Fruit fly (Drosophila melanogaster): ENCODE data around the gene Sbds.
A peak's percentile ranks its signal among the peaks of the same experiment; 100 is the strongest.

Gene Sbds

DNA sequence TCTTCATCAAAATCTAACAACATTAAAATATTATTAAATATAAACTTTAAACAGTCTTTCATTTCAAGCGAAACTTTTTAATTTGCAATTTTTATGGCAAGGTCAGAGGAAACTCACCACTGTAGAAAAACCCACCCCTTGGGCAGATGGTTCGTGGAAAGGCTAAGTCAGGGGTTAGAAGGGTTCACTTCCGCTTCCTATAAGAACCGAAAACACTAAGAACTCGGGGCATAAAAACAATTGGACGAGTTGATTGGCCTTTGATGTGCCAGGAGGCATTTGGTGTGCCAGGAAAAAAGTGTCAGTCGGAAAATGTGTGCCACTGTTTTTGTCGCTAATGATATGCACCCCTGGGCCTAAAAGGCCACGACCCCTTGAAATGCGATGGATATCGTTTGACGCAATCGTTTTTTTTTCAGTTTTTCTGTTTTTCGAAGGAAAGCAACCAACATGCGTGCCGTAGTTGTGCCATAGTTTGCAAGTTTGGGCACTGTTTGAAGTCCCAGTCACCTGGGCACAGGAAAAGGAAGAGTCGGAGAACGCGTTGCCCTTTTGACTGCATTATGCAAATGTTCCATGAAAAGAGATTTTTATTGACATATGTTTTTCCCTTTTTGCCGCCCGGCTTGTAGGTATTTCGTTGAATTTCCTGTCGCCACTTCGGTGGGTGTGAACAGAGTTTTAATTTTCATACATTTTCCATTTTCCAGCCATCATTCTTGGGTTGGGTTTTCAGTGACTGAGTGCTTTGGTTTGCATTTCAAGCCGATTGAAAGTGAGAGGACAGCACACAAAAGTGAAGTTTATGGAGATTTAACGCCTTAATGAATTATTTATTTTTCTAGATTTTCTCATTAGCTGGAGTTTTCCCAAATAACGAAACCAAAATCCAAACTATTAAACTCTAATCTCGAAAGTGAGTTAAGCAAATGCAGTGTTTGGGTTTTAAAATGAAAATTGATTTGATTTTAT, 32.2 kb downstream of the Sbds start:
- no peak for TF ChIP-seq Eip78C (GFP tag)
- TF ChIP-seq CG1621 (tag; optimal IDR thresholded peaks at IDR 0.05), result no peak
- no peak for TF ChIP-seq fd85E (GFP tag; optimal IDR thresholded peaks at IDR 0.05)
- TF ChIP-seq CG8119 (GFP tag; IDR thresholded peaks at IDR 0.05), result no peak
- no peak for TF ChIP-seq salr (GFP tag; optimal IDR thresholded peaks at IDR 0.05)
- TF ChIP-seq Ets96B (tag; optimal IDR thresholded peaks at IDR 0.05), result no peak
- no peak for TF ChIP-seq CG10631 (GFP tag; optimal IDR thresholded peaks at IDR 0.05)
- no peak for TF ChIP-seq Ets21C (GFP tag; optimal IDR thresholded peaks at IDR 0.05)

DNA sequence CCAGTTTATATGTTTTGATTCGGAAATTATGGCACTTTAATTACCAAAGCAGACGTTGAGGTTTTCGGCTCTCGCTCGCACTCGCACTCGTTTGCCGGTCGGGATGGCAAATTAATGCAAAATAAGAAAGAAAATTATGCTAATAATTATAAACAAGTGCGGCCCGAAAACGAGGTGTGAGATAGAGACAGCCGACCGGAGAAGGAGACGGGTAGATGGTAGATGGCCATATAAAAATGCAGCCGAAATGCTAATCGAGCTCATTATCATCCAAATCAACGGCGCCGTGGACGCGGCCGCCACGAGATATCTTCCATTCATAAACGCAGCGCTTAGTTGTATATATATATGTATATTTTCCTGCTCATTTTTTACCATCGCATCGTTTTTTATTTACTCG, 34.8 kb downstream of the Sbds start:
- TF ChIP-seq salr (GFP tag; optimal IDR thresholded peaks at IDR 0.05) (no peak), CG6792 (GFP tag; optimal IDR thresholded peaks at IDR 0.05) (no peak)

DNA sequence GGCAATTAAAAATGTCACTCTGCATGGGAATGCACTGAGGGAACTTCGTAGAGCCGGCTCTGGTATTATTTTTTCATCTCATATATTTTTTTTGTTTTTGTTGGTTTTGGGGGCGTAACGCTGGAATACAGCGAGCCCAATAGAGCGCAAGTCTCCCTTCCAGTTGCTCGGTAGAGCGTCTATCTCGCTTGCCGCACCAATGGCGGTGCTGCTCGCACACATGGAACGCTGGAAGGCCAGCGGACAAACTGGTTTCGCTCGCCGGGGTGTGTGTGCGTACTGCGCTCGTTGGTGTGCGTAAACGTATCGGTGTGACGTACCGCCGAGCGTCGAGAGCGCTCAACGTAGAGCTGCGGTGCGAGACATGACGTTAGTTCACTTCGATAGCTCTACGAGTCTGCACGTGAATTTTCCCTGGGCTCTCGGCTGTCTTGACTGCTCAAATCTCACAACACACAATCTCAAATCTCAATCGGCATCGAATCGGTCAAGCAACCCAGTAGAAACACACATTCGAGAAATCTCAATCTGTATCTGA, 37.1 kb downstream of the Sbds start, which contains the start of gene vvl:
Gene vvl, plus strand, starts transcription at position 371 of the 538 bp plus-strand sequence.
- TF ChIP-seq spab (GFP tag; optimal IDR thresholded peaks at IDR 0.05), result peak; percentile 2
- TF ChIP-seq esn (GFP tag; optimal IDR thresholded peaks at IDR 0.05), result peak; percentile 5
- TF ChIP-seq Eip93F (GFP tag; optimal IDR thresholded peaks at IDR 0.05), result no peak
- peak; percentile 43 for TF ChIP-seq CG6808 (GFP tag; optimal IDR thresholded peaks at IDR 0.05)
- TF ChIP-seq CG1621 (tag; optimal IDR thresholded peaks at IDR 0.05), result peak; percentile 13
- TF ChIP-seq CG3032 (tag; optimal IDR thresholded peaks at IDR 0.05), result peak; percentile 6
- peak; percentile 12 for TF ChIP-seq CG3919 (GFP tag; optimal IDR thresholded peaks at IDR 0.05)
- no peak for TF ChIP-seq CG10631 (GFP tag; optimal IDR thresholded peaks at IDR 0.05)
- peak; percentile 10 for TF ChIP-seq CG10669 (GFP tag; optimal IDR thresholded peaks at IDR 0.05)
- peak; percentile 64 for TF ChIP-seq CG6163 (GFP tag; IDR thresholded peaks at IDR 0.05)
- no peak for TF ChIP-seq Lpt (GFP tag; optimal IDR thresholded peaks at IDR 0.05)
- TF ChIP-seq Ets96B (tag; optimal IDR thresholded peaks at IDR 0.05), result peak; percentile 7
- TF ChIP-seq CG8632 (GFP tag; optimal IDR thresholded peaks at IDR 0.05), result no peak
- peak; percentile 53 to 69 for TF ChIP-seq ss (GFP tag; optimal IDR thresholded peaks at IDR 0.05)
- TF ChIP-seq CG8319 (GFP tag; optimal IDR thresholded peaks at IDR 0.05), result peak; percentile 7
- TF ChIP-seq eg (GFP tag; IDR thresholded peaks at IDR 0.05), result peak; percentile 80
- TF ChIP-seq Gug (GFP tag; IDR thresholded peaks at IDR 0.05), result no peak
- TF ChIP-seq CG15336 (GFP tag; IDR thresholded peaks at IDR 0.05), result peak; percentile 32; the same call in 1 of the 2 replicates

DNA sequence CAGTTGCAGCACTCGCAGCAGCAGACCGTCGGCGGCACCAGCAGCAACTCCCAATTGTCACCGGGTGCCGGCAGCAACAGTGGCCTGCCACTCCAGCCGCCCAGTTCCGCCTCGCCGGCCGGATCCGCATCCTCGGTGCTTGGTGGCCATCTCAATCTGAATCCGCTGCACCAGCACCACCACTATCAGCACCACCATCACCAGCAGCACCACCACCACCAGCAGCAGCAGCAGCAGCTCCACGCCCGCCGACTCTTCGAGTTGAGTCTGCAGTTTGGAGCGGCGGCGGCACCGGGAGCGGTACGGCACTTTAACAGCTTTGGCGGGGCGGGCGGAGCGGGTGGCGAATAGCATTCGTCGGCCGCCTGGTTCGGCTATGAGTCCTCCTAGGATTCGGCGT, 39.9 kb downstream of the Sbds start:
- TF ChIP-seq Smox (GFP tag; optimal IDR thresholded peaks at IDR 0.05) (no peak), fkh (GFP tag; optimal IDR thresholded peaks at IDR 0.05) (no peak), fd59A (GFP tag; optimal IDR thresholded peaks at IDR 0.05) (no peak), Sox15 (GFP tag; optimal IDR thresholded peaks at IDR 0.05) (no peak), Hr38 (GFP tag; optimal IDR thresholded peaks at IDR 0.05) (no peak), CG9139 (GFP tag; optimal IDR thresholded peaks at IDR 0.05) (no peak), dac (GFP tag; optimal IDR thresholded peaks at IDR 0.05) (no peak), Sox14 (GFP tag; optimal IDR thresholded peaks at IDR 0.05) (no peak), CG3919 (GFP tag; optimal IDR thresholded peaks at IDR 0.05) (no peak), cyc (GFP tag; optimal IDR thresholded peaks at IDR 0.05) (no peak)
